3 fruit fly cellular contexts compared by ENCODE assay signal in genomic region chr3R:23874198-23874597, dm6.
TF ChIP-seq lines count a peak whose summit lies in the region.

No protein-coding gene starts in this region.

TF ChIP-seq in whole organism, embryonic, 481 proteins besides CTCF, POLR2A, EP300 and RAD21 (continued from another document):
- TF ChIP-seq CG8478 (optimal IDR thresholded peaks at IDR 0.05; lab: Kevin White, UChicago) (no peak), Blimp-1 (GFP tag; optimal IDR thresholded peaks at IDR 0.05; lab: Kevin White, UChicago) (peak; percentile 28), Pdp1 (GFP tag; optimal IDR thresholded peaks at IDR 0.05; lab: Kevin White, UChicago) (peak in 1 of 2 experiments; percentile 0), dmrt99B (tag; optimal IDR thresholded peaks at IDR 0.05; lab: Kevin White, UChicago) (peak; percentile 31), CG1603 (tag; optimal IDR thresholded peaks at IDR 0.05; lab: Kevin White, UChicago) (peak; percentile 36), shn (GFP tag; optimal IDR thresholded peaks at IDR 0.05; lab: Kevin White, UChicago) (no peak), Oli (tag; optimal IDR thresholded peaks at IDR 0.05; lab: Kevin White, UChicago) (peak; percentile 18), E2f1 (GFP tag; IDR thresholded peaks at IDR 0.05; lab: Robert Waterston, UW) (no peak), bab2 (GFP tag; optimal IDR thresholded peaks at IDR 0.05; lab: Kevin White, UChicago) (peak; percentile 28), amos (GFP tag; IDR thresholded peaks at IDR 0.05; lab: Robert Waterston, UW; ENCODE audit: partially characterized antibody) (no peak), sisA (GFP tag; IDR thresholded peaks at IDR 0.05; lab: Robert Waterston, UW) (0 out of 2 replicates have a peak, but pooled peaks have one; percentile 35), unpg (GFP tag; optimal IDR thresholded peaks at IDR 0.05; lab: Kevin White, UChicago) (peak; percentile 8), Sry-β (GFP tag; optimal IDR thresholded peaks at IDR 0.05; lab: Kevin White, UChicago) (no peak), ken (GFP tag; IDR thresholded peaks at IDR 0.05; lab: Robert Waterston, UW) (0 out of 3 replicates have a peak, but pooled peaks have one; percentile 11), CG7372 (GFP tag; IDR thresholded peaks at IDR 0.05; lab: Robert Waterston, UW) (no peak), CG9727 (GFP tag; optimal IDR thresholded peaks at IDR 0.05; lab: Kevin White, UChicago) (peak; percentile 2), Myb (GFP tag; optimal IDR thresholded peaks at IDR 0.05; lab: Kevin White, UChicago) (no peak), Xrp1 (GFP tag; IDR thresholded peaks at IDR 0.05; lab: Robert Waterston, UW) (peak; percentile 34; the same call in 1 of the 2 replicates), Ssrp (tag; optimal IDR thresholded peaks at IDR 0.05; lab: Kevin White, UChicago) (peak; percentile 20), MESR4 (GFP tag; optimal IDR thresholded peaks at IDR 0.05; lab: Kevin White, UChicago) (no peak), CG31441 (GFP tag; IDR thresholded peaks at IDR 0.05; lab: Robert Waterston, UW) (0 out of 2 replicates have a peak, but pooled peaks have one; percentile 12), trem (tag; optimal IDR thresholded peaks at IDR 0.05; lab: Kevin White, UChicago) (no peak), CG30403 (GFP tag; optimal IDR thresholded peaks at IDR 0.05; lab: Kevin White, UChicago) (no peak), Hr51 (GFP tag; optimal IDR thresholded peaks at IDR 0.05; lab: Kevin White, UChicago) (peak in 1 of 2 experiments; percentile 15), Med (GFP tag; lab: Kevin White, UChicago) (peak; percentile 76), Sox102F (GFP tag; optimal IDR thresholded peaks at IDR 0.05; lab: Kevin White, UChicago) (peak; percentile 24), bsh (GFP tag; optimal IDR thresholded peaks at IDR 0.05; lab: Kevin White, UChicago) (peak; percentile 11 to 45), Ets65A (GFP tag; lab: Kevin White, UChicago) (peak; percentile 74), slbo (GFP tag; IDR thresholded peaks at IDR 0.05; lab: Robert Waterston, UW) (no peak), CG13287 (GFP tag; IDR thresholded peaks at IDR 0.05; lab: Robert Waterston, UW; ENCODE audit: partially characterized antibody) (no peak), CG15011 (GFP tag; optimal IDR thresholded peaks at IDR 0.05; lab: Kevin White, UChicago) (no peak), zf30C (GFP tag; optimal IDR thresholded peaks at IDR 0.05; lab: Kevin White, UChicago) (peak; percentile 9), CG7839 (tag; optimal IDR thresholded peaks at IDR 0.05; lab: Kevin White, UChicago) (peak; percentile 24), phol (tag; optimal IDR thresholded peaks at IDR 0.05; lab: Kevin White, UChicago) (peak; percentile 25), Nf-YA (GFP tag; IDR thresholded peaks at IDR 0.05; lab: Robert Waterston, UW) (no peak)

TF ChIP-seq in whole organism, prepupa, 60 proteins besides CTCF, POLR2A, EP300 and RAD21 (continued from another document):
- TF ChIP-seq CG11294 (GFP tag; IDR thresholded peaks at IDR 0.05; lab: Robert Waterston, UW), result peak; percentile 34; the same call in 1 of the 2 replicates
- no peak for TF ChIP-seq CG9139 (GFP tag; optimal IDR thresholded peaks at IDR 0.05; lab: Kevin White, UChicago)
- peak; percentile 70 for TF ChIP-seq CG31627 (GFP tag; optimal IDR thresholded peaks at IDR 0.05; lab: Kevin White, UChicago)
- peak; percentile 10 for TF ChIP-seq CG11902 (GFP tag; optimal IDR thresholded peaks at IDR 0.05; lab: Kevin White, UChicago)
- TF ChIP-seq Sox14 (GFP tag; optimal IDR thresholded peaks at IDR 0.05; lab: Kevin White, UChicago), result peak; percentile 79
- peak; percentile 71; the same call in 1 of the 2 replicates for TF ChIP-seq Gug (GFP tag; IDR thresholded peaks at IDR 0.05; lab: Robert Waterston, UW)
- peak; percentile 83 for TF ChIP-seq CG3919 (GFP tag; optimal IDR thresholded peaks at IDR 0.05; lab: Kevin White, UChicago)
- TF ChIP-seq achi (GFP tag; optimal IDR thresholded peaks at IDR 0.05; lab: Kevin White, UChicago), result peak; percentile 77
- peak; percentile 62 for TF ChIP-seq cyc (GFP tag; optimal IDR thresholded peaks at IDR 0.05; lab: Kevin White, UChicago)
- peak; percentile 50 for TF ChIP-seq CG7368 (GFP tag; optimal IDR thresholded peaks at IDR 0.05; lab: Kevin White, UChicago)
- TF ChIP-seq CG8632 (GFP tag; optimal IDR thresholded peaks at IDR 0.05; lab: Kevin White, UChicago), result peak; percentile 54
- TF ChIP-seq Lpt (GFP tag; optimal IDR thresholded peaks at IDR 0.05; lab: Kevin White, UChicago), result peak; percentile 79
- peak; percentile 77 for TF ChIP-seq topi (GFP tag; optimal IDR thresholded peaks at IDR 0.05; lab: Kevin White, UChicago)
- peak; percentile 58 for TF ChIP-seq lz (GFP tag; optimal IDR thresholded peaks at IDR 0.05; lab: Kevin White, UChicago)
- TF ChIP-seq CG6792 (GFP tag; optimal IDR thresholded peaks at IDR 0.05; lab: Kevin White, UChicago), result peak; percentile 67
- peak; percentile 63 for TF ChIP-seq Smox (GFP tag; optimal IDR thresholded peaks at IDR 0.05; lab: Kevin White, UChicago)
- TF ChIP-seq esn (GFP tag; optimal IDR thresholded peaks at IDR 0.05; lab: Kevin White, UChicago), result peak; percentile 78
- peak; percentile 13 for TF ChIP-seq Eip93F (GFP tag; optimal IDR thresholded peaks at IDR 0.05; lab: Kevin White, UChicago)
- peak; percentile 19 for TF ChIP-seq CG6854 (GFP tag; optimal IDR thresholded peaks at IDR 0.05; lab: Kevin White, UChicago)
- TF ChIP-seq CG16779 (tag; optimal IDR thresholded peaks at IDR 0.05; lab: Kevin White, UChicago), result peak; percentile 53
- TF ChIP-seq Hr39 (GFP tag; optimal IDR thresholded peaks at IDR 0.05; lab: Kevin White, UChicago), result peak; percentile 72
- TF ChIP-seq Hr4 (GFP tag; optimal IDR thresholded peaks at IDR 0.05; lab: Kevin White, UChicago), result peak; percentile 91
- peak; percentile 68 for TF ChIP-seq dsx (GFP tag; optimal IDR thresholded peaks at IDR 0.05; lab: Kevin White, UChicago; ENCODE audit: poor library complexity, severe bottlenecking)
- TF ChIP-seq Eip75B (GFP tag; optimal IDR thresholded peaks at IDR 0.05; lab: Kevin White, UChicago), result peak; percentile 80
- TF ChIP-seq fkh (GFP tag; optimal IDR thresholded peaks at IDR 0.05; lab: Kevin White, UChicago), result no peak
- TF ChIP-seq CG3032 (tag; optimal IDR thresholded peaks at IDR 0.05; lab: Kevin White, UChicago), result peak; percentile 67
- TF ChIP-seq Hr38 (GFP tag; optimal IDR thresholded peaks at IDR 0.05; lab: Kevin White, UChicago), result no peak
- TF ChIP-seq Ets96B (tag; optimal IDR thresholded peaks at IDR 0.05; lab: Kevin White, UChicago), result peak; percentile 68
- TF ChIP-seq CG4318 (GFP tag; optimal IDR thresholded peaks at IDR 0.05; lab: Kevin White, UChicago), result peak; percentile 69
- TF ChIP-seq pdm3 (GFP tag; optimal IDR thresholded peaks at IDR 0.05; lab: Kevin White, UChicago), result peak; percentile 80
- peak; percentile 87 for TF ChIP-seq CG32006 (GFP tag; optimal IDR thresholded peaks at IDR 0.05; lab: Kevin White, UChicago)
- peak; percentile 68 for TF ChIP-seq CG1621 (tag; optimal IDR thresholded peaks at IDR 0.05; lab: Kevin White, UChicago)
- peak; percentile 84 for TF ChIP-seq CG8119 (GFP tag; IDR thresholded peaks at IDR 0.05; lab: Robert Waterston, UW)
- TF ChIP-seq vri (GFP tag; optimal IDR thresholded peaks at IDR 0.05; lab: Kevin White, UChicago), result peak; percentile 47
- peak; percentile 39 for TF ChIP-seq Ets21C (GFP tag; optimal IDR thresholded peaks at IDR 0.05; lab: Kevin White, UChicago)
- TF ChIP-seq net (GFP tag; optimal IDR thresholded peaks at IDR 0.05; lab: Kevin White, UChicago), result peak; percentile 77

TF ChIP-seq in whole organism, wandering third instar larva, 38 proteins besides CTCF, POLR2A, EP300 and RAD21 (continued from another document):
- TF ChIP-seq dsf (GFP tag; optimal IDR thresholded peaks at IDR 0.05; lab: Kevin White, UChicago; ENCODE audit: borderline replicate concordance) (no peak), Abd-B (GFP tag; optimal IDR thresholded peaks at IDR 0.05; lab: Kevin White, UChicago) (no peak), Vsx2 (GFP tag; optimal IDR thresholded peaks at IDR 0.05; lab: Kevin White, UChicago; ENCODE audit: partially characterized antibody) (no peak), lola (GFP tag; optimal IDR thresholded peaks at IDR 0.05; lab: Kevin White, UChicago) (no peak), woc (GFP tag; optimal IDR thresholded peaks at IDR 0.05; lab: Kevin White, UChicago) (peak; percentile 50), rgr (GFP tag; optimal IDR thresholded peaks at IDR 0.05; lab: Kevin White, UChicago) (peak; percentile 69), Hnf4 (GFP tag; optimal IDR thresholded peaks at IDR 0.05; lab: Kevin White, UChicago) (peak; percentile 45)
